Fruit fly (Drosophila melanogaster): ENCODE results near the gene RpS27A.

RpS27A gene

dm6 chr2L:10396877-10397587 lies 11.1 kb upstream of the RpS27A start (continued):
- TF ChIP-seq ham (GFP tag; IDR thresholded peaks at IDR 0.05) (no peak), CG3163 (GFP tag; optimal IDR thresholded peaks at IDR 0.05) (no peak), pros (GFP tag; optimal IDR thresholded peaks at IDR 0.05) (no peak), dimm (GFP tag; IDR thresholded peaks at IDR 0.05) (no peak), CG4617 (GFP tag; optimal IDR thresholded peaks at IDR 0.05; ENCODE audit: borderline replicate concordance) (peak; percentile 17), Max (GFP tag; optimal IDR thresholded peaks at IDR 0.05) (no peak), CG17328 (GFP tag; IDR thresholded peaks at IDR 0.05) (no peak), Chrac-16 (GFP tag; optimal IDR thresholded peaks at IDR 0.05) (no peak), ATbp (GFP tag; optimal IDR thresholded peaks at IDR 0.05) (no peak), CG11560 (tag; IDR thresholded peaks at IDR 0.05) (no peak), CG30403 (GFP tag; optimal IDR thresholded peaks at IDR 0.05) (no peak), MTF-1 (GFP tag; optimal IDR thresholded peaks at IDR 0.05; ENCODE audit: borderline replicate concordance) (no peak), Eip74EF (GFP tag; optimal IDR thresholded peaks at IDR 0.05) (no peak), E2f2 (GFP tag; IDR thresholded peaks at IDR 0.05) (no peak), Drgx (GFP tag; IDR thresholded peaks at IDR 0.05) (no peak), CG9437 (GFP tag; optimal IDR thresholded peaks at IDR 0.05) (no peak), nmo (GFP tag; optimal IDR thresholded peaks at IDR 0.05) (no peak), Fer3 (tag; optimal IDR thresholded peaks at IDR 0.05) (no peak), odd (GFP tag; optimal IDR thresholded peaks at IDR 0.05) (peak; percentile 56), nau (GFP tag; optimal IDR thresholded peaks at IDR 0.05) (no peak), gcm2 (GFP tag; optimal IDR thresholded peaks at IDR 0.05) (no peak), chinmo (GFP tag; IDR thresholded peaks at IDR 0.05; ENCODE audit: partially characterized antibody) (no peak), crp (GFP tag; optimal IDR thresholded peaks at IDR 0.05) (no peak), unc-4 (GFP tag; IDR thresholded peaks at IDR 0.05; ENCODE audit: partially characterized antibody) (0 out of 2 replicates have a peak, but pooled peaks have one; percentile 6), sug (tag; optimal IDR thresholded peaks at IDR 0.05) (no peak), Hr39 (optimal IDR thresholded peaks at IDR 0.05) (no peak), CG8478 (optimal IDR thresholded peaks at IDR 0.05) (no peak), CG14667 (GFP tag; IDR thresholded peaks at IDR 0.05) (no peak), z (GFP tag; IDR thresholded peaks at IDR 0.05) (no peak), CG13775 (GFP tag; optimal IDR thresholded peaks at IDR 0.05) (no peak), zfh1 (GFP tag; IDR thresholded peaks at IDR 0.05) (no peak), Hr51 (GFP tag; optimal IDR thresholded peaks at IDR 0.05) (no peak), CG8281 (tag; optimal IDR thresholded peaks at IDR 0.05) (no peak), MBD-R2 (GFP tag; IDR thresholded peaks at IDR 0.05) (no peak), kni (GFP tag; optimal IDR thresholded peaks at IDR 0.05) (peak; percentile 37), CG10267 (tag; optimal IDR thresholded peaks at IDR 0.05) (no peak), Scr (GFP tag; IDR thresholded peaks at IDR 0.05; ENCODE audit: partially characterized antibody) (no peak), corto (GFP tag; optimal IDR thresholded peaks at IDR 0.05) (peak; percentile 9), Dad (GFP tag; optimal IDR thresholded peaks at IDR 0.05) (no peak), shn (GFP tag; optimal IDR thresholded peaks at IDR 0.05) (no peak), HLH4C (GFP tag; IDR thresholded peaks at IDR 0.05; ENCODE audit: partially characterized antibody) (no peak), emc (GFP tag; optimal IDR thresholded peaks at IDR 0.05) (no peak), CkIIα-i1 (GFP tag; IDR thresholded peaks at IDR 0.05) (no peak), CG7372 (GFP tag; IDR thresholded peaks at IDR 0.05) (no peak), bowl (GFP tag; IDR thresholded peaks at IDR 0.05) (no peak), gce (GFP tag; IDR thresholded peaks at IDR 0.05) (no peak), bab2 (GFP tag; optimal IDR thresholded peaks at IDR 0.05) (no peak), ash1 (GFP tag; optimal IDR thresholded peaks at IDR 0.05) (no peak), CG8359 (GFP tag; optimal IDR thresholded peaks at IDR 0.05; ENCODE audit: borderline replicate concordance) (no peak), fu2 (GFP tag; optimal IDR thresholded peaks at IDR 0.05) (no peak)
